Worm (Caenorhabditis elegans): ENCODE data around the gene clec-182.

- no peak for TF ChIP-seq F13H6.1 (tag; optimal IDR thresholded peaks at IDR 0.05)
- TF ChIP-seq sdc-2 (tag; optimal IDR thresholded peaks at IDR 0.05), result no peak
- no peak for TF ChIP-seq pros-1 (tag; optimal IDR thresholded peaks at IDR 0.05)
- TF ChIP-seq dve-1 (tag; optimal IDR thresholded peaks at IDR 0.05), result no peak
- TF ChIP-seq pqm-1 (tag; optimal IDR thresholded peaks at IDR 0.05), result no peak
- no peak for TF ChIP-seq pag-3 (tag; optimal IDR thresholded peaks at IDR 0.05; ENCODE audit: borderline replicate concordance)
- no peak for TF ChIP-seq zip-5 (tag; optimal IDR thresholded peaks at IDR 0.05)
Observed at ce11 chrIV:8816029-8816428, 17.9 kb upstream of the clec-182 start, which contains the start of gene grsp-2.
